Fruit fly (Drosophila melanogaster) whole organism, prepupa: ENCODE results near the gene ATPsyngamma.

Experiments used
- CG15336 ChIP-seq: fragments of 200-800 bp; sonication (Bioruptor generic); IDR thresholded peaks from 2 replicates; pipeline ENCODE4 v1.3.6; 2022; ENCODE audit warnings: missing biosample characterization, missing genetic modification characterization
- CG16779 ChIP-seq: fragments of 200-800 bp; sonication (Bioruptor generic); optimal IDR thresholded peaks from 3 replicates; lab custom pipeline; 2017; ENCODE audit warnings: missing biosample characterization, mild to moderate bottlenecking, missing genetic modification characterization
- Gug ChIP-seq: fragments of 200-800 bp; sonication (Bioruptor generic); IDR thresholded peaks from 2 replicates; pipeline ENCODE4 v1.3.6; 2022; ENCODE audit warnings: missing biosample characterization, missing genetic modification characterization
- Met ChIP-seq: fragments of 200-800 bp; sonication (Bioruptor generic); optimal IDR thresholded peaks from 3 replicates; lab custom pipeline; 2016; ENCODE audit warnings: missing biosample characterization, missing genetic modification characterization

dm6 chr3R:29725577-29726240 lies 23.3 kb downstream of the ATPsyngamma start, which contains the start of gene Kul:
- TF ChIP-seq CG16779 (tag; lab: Kevin White, UChicago), result peak; percentile 46
- TF ChIP-seq Gug, result peak; percentile 15; the same call in 1 of the 2 replicates
- no peak for TF ChIP-seq Met
- no peak for TF ChIP-seq CG15336 (GFP tag; lab: Robert Waterston, UW)
